Worm (Caenorhabditis elegans): ENCODE data around the gene K12H4.6.

The K12H4.6 gene

ce11 chrIII:8009769-8010168 lies 32.9 kb downstream of the K12H4.6 start, which contains the start of gene cit-1.1:
cit-1.1 (minus strand) TSS chrIII:8009821.
- TF ChIP-seq ama-1 (optimal IDR thresholded peaks at IDR 0.05) (peak; percentile 54), lsy-2 (tag; optimal IDR thresholded peaks at IDR 0.05) (peak in 1 of 2 experiments; percentile 39), nhr-237 (tag; optimal IDR thresholded peaks at IDR 0.05) (no peak), crh-2 (tag; optimal IDR thresholded peaks at IDR 0.05) (no peak), fos-1 (tag; optimal IDR thresholded peaks at IDR 0.05) (peak; percentile 58), unc-55 (GFP tag; optimal IDR thresholded peaks at IDR 0.05) (peak; percentile 51), unc-62 (GFP tag; optimal IDR thresholded peaks at IDR 0.05) (no peak), unc-39 (tag; optimal IDR thresholded peaks at IDR 0.05) (no peak), lin-11 (tag; optimal IDR thresholded peaks at IDR 0.05) (peak; percentile 1), C34F6.9 (tag; optimal IDR thresholded peaks at IDR 0.05) (peak; percentile 53), nhr-25 (tag; optimal IDR thresholded peaks at IDR 0.05) (no peak)

ce11 chrIII:8004091-8004490 lies 38.6 kb downstream of the K12H4.6 start, which contains the start of gene C06G4.6:
C06G4.6 (plus strand) TSS chrIII:8004391.
- TF ChIP-seq unc-55 (GFP tag; optimal IDR thresholded peaks at IDR 0.05) (no peak), ceh-82 (tag; optimal IDR thresholded peaks at IDR 0.05) (no peak), nhr-237 (tag; optimal IDR thresholded peaks at IDR 0.05) (no peak), sem-4 (tag; optimal IDR thresholded peaks at IDR 0.05) (no peak), lsy-2 (tag; optimal IDR thresholded peaks at IDR 0.05) (no peak), ZK546.5 (tag; optimal IDR thresholded peaks at IDR 0.05) (no peak), alr-1 (tag; optimal IDR thresholded peaks at IDR 0.05) (no peak), peb-1 (tag; optimal IDR thresholded peaks at IDR 0.05) (no peak), aly-2 (tag; optimal IDR thresholded peaks at IDR 0.05) (no peak), ceh-16 (tag; optimal IDR thresholded peaks at IDR 0.05) (no peak), snpc-4 (tag; optimal IDR thresholded peaks at IDR 0.05) (no peak), egl-27 (tag; optimal IDR thresholded peaks at IDR 0.05) (no peak), gmeb-1 (tag; optimal IDR thresholded peaks at IDR 0.05) (no peak), nhr-12 (tag; optimal IDR thresholded peaks at IDR 0.05) (no peak), unc-62 (GFP tag; optimal IDR thresholded peaks at IDR 0.05) (no peak), lin-39 (tag; optimal IDR thresholded peaks at IDR 0.05) (no peak), mbf-1 (tag; optimal IDR thresholded peaks at IDR 0.05) (no peak)

- TF ChIP-seq sma-9 (GFP tag; optimal IDR thresholded peaks at IDR 0.05) (no peak), sma-9 (tag; optimal IDR thresholded peaks at IDR 0.05) (no peak), egl-27 (tag; optimal IDR thresholded peaks at IDR 0.05) (no peak), gmeb-1 (tag; optimal IDR thresholded peaks at IDR 0.05) (no peak), ztf-4 (tag; optimal IDR thresholded peaks at IDR 0.05) (no peak), lin-39 (tag; optimal IDR thresholded peaks at IDR 0.05) (no peak)
Observed at ce11 chrIII:8001557-8001956, 41.1 kb downstream of the K12H4.6 start.

- TF ChIP-seq peb-1 (tag; optimal IDR thresholded peaks at IDR 0.05) (no peak), ztf-4 (tag; optimal IDR thresholded peaks at IDR 0.05) (no peak), sma-9 (GFP tag; optimal IDR thresholded peaks at IDR 0.05) (no peak), sma-9 (tag; optimal IDR thresholded peaks at IDR 0.05) (no peak), blmp-1 (tag; optimal IDR thresholded peaks at IDR 0.05; ENCODE audit: insufficient read depth) (no peak), unc-39 (tag; optimal IDR thresholded peaks at IDR 0.05) (no peak), unc-55 (GFP tag; optimal IDR thresholded peaks at IDR 0.05) (no peak), egl-27 (tag; optimal IDR thresholded peaks at IDR 0.05) (no peak), F13H6.1 (tag; optimal IDR thresholded peaks at IDR 0.05) (no peak)
Observed at ce11 chrIII:7997447-7998046, 45.1 kb downstream of the K12H4.6 start.

- no peak for TF ChIP-seq ztf-4 (tag; optimal IDR thresholded peaks at IDR 0.05)
- TF ChIP-seq ama-1 (optimal IDR thresholded peaks at IDR 0.05), result no peak
- no peak for TF ChIP-seq blmp-1 (tag; optimal IDR thresholded peaks at IDR 0.05; ENCODE audit: insufficient read depth)
- TF ChIP-seq nhr-12 (tag; optimal IDR thresholded peaks at IDR 0.05), result no peak
- TF ChIP-seq ceh-16 (tag; optimal IDR thresholded peaks at IDR 0.05), result no peak
- no peak for TF ChIP-seq sma-3 (GFP tag; optimal IDR thresholded peaks at IDR 0.05)
- no peak for TF ChIP-seq nhr-6 (tag; optimal IDR thresholded peaks at IDR 0.05)
- TF ChIP-seq gmeb-1 (tag; optimal IDR thresholded peaks at IDR 0.05), result no peak
- no peak for TF ChIP-seq nhr-129 (tag; optimal IDR thresholded peaks at IDR 0.05)
- no peak for TF ChIP-seq unc-55 (GFP tag; optimal IDR thresholded peaks at IDR 0.05)
- TF ChIP-seq zag-1 (tag; optimal IDR thresholded peaks at IDR 0.05), result no peak
- TF ChIP-seq lin-13 (GFP tag; optimal IDR thresholded peaks at IDR 0.05), result no peak
- no peak for TF ChIP-seq ZK546.5 (tag; optimal IDR thresholded peaks at IDR 0.05)
- TF ChIP-seq lsy-2 (tag; optimal IDR thresholded peaks at IDR 0.05), result no peak
- TF ChIP-seq fos-1 (tag; optimal IDR thresholded peaks at IDR 0.05), result no peak
- TF ChIP-seq mab-5 (tag; optimal IDR thresholded peaks at IDR 0.05), result no peak
- no peak for TF ChIP-seq egl-27 (tag; optimal IDR thresholded peaks at IDR 0.05)
- no peak for TF ChIP-seq sem-4 (tag; optimal IDR thresholded peaks at IDR 0.05)
- TF ChIP-seq R02D3.7 (tag; optimal IDR thresholded peaks at IDR 0.05), result no peak
- TF ChIP-seq elt-1 (tag; optimal IDR thresholded peaks at IDR 0.05), result no peak
Observed at ce11 chrIII:7996353-7996752, 46.3 kb downstream of the K12H4.6 start, which contains the start of gene npr-17. npr-17 (minus strand) TSS chrIII:7996453.
